Worm (Caenorhabditis elegans): Measurements from ENCODE around the gene B0457.4.

B0457.4 gene

ce11 chrII:8899357-8899748 lies 12.5 kb downstream of the B0457.4 start:
- TF ChIP-seq nhr-237 (tag; optimal IDR thresholded peaks at IDR 0.05) (no peak), zag-1 (tag; optimal IDR thresholded peaks at IDR 0.05) (no peak), elt-1 (tag; optimal IDR thresholded peaks at IDR 0.05) (no peak), jun-1 (tag; optimal IDR thresholded peaks at IDR 0.05) (no peak), ceh-82 (tag; optimal IDR thresholded peaks at IDR 0.05) (no peak), ceh-28 (tag; optimal IDR thresholded peaks at IDR 0.05) (no peak), fkh-2 (tag; optimal IDR thresholded peaks at IDR 0.05) (no peak), nhr-67 (tag; optimal IDR thresholded peaks at IDR 0.05) (no peak), nhr-23 (tag; optimal IDR thresholded peaks at IDR 0.05) (no peak), hmg-11 (tag; optimal IDR thresholded peaks at IDR 0.05) (no peak), ztf-11 (tag; optimal IDR thresholded peaks at IDR 0.05) (no peak), lin-39 (tag; optimal IDR thresholded peaks at IDR 0.05) (no peak), lin-15B (tag; optimal IDR thresholded peaks at IDR 0.05) (no peak), unc-39 (tag; optimal IDR thresholded peaks at IDR 0.05) (no peak), elt-2 (tag; optimal IDR thresholded peaks at IDR 0.05) (no peak), nhr-12 (tag; optimal IDR thresholded peaks at IDR 0.05) (no peak), elt-3 (tag; optimal IDR thresholded peaks at IDR 0.05) (no peak)

ce11 chrII:8898582-8899356 lies 13.1 kb downstream of the B0457.4 start:
- TF ChIP-seq ceh-82 (tag; optimal IDR thresholded peaks at IDR 0.05) (no peak), fkh-2 (tag; optimal IDR thresholded peaks at IDR 0.05) (no peak), egl-27 (tag; optimal IDR thresholded peaks at IDR 0.05) (no peak), nhr-28 (tag; optimal IDR thresholded peaks at IDR 0.05) (no peak), sea-2 (GFP tag; optimal IDR thresholded peaks at IDR 0.05) (no peak), unc-62 (GFP tag; optimal IDR thresholded peaks at IDR 0.05) (no peak), elt-2 (tag; optimal IDR thresholded peaks at IDR 0.05) (no peak), fos-1 (tag; optimal IDR thresholded peaks at IDR 0.05) (no peak), pha-4 (tag; optimal IDR thresholded peaks at IDR 0.05) (no peak), nhr-43 (tag; optimal IDR thresholded peaks at IDR 0.05; ENCODE audit: poor library complexity, severe bottlenecking) (no peak), mml-1 (tag; optimal IDR thresholded peaks at IDR 0.05) (no peak), lin-39 (tag; optimal IDR thresholded peaks at IDR 0.05) (no peak), elt-1 (tag; optimal IDR thresholded peaks at IDR 0.05) (no peak), nhr-76 (tag; optimal IDR thresholded peaks at IDR 0.05) (no peak), unc-39 (tag; optimal IDR thresholded peaks at IDR 0.05) (no peak), hmg-11 (tag; optimal IDR thresholded peaks at IDR 0.05) (no peak), nfya-1 (tag; optimal IDR thresholded peaks at IDR 0.05; ENCODE audit: insufficient read depth) (no peak), fkh-10 (GFP tag; optimal IDR thresholded peaks at IDR 0.05) (no peak), pqm-1 (tag; optimal IDR thresholded peaks at IDR 0.05) (no peak)

ce11 chrII:8897244-8897643 lies 14.6 kb downstream of the B0457.4 start:
- TF ChIP-seq aly-2 (tag; optimal IDR thresholded peaks at IDR 0.05) (no peak), nhr-76 (tag; optimal IDR thresholded peaks at IDR 0.05) (no peak), lin-39 (tag; optimal IDR thresholded peaks at IDR 0.05) (no peak), lsy-12 (tag; optimal IDR thresholded peaks at IDR 0.05) (no peak), ceh-16 (tag; optimal IDR thresholded peaks at IDR 0.05) (no peak), jun-1 (tag; optimal IDR thresholded peaks at IDR 0.05) (no peak), nfya-1 (tag; optimal IDR thresholded peaks at IDR 0.05; ENCODE audit: insufficient read depth) (no peak), pha-4 (tag; optimal IDR thresholded peaks at IDR 0.05) (no peak), fos-1 (tag; optimal IDR thresholded peaks at IDR 0.05) (no peak), unc-62 (GFP tag; optimal IDR thresholded peaks at IDR 0.05) (no peak), ceh-82 (tag; optimal IDR thresholded peaks at IDR 0.05) (no peak)

ce11 chrII:8896541-8896940 lies 15.3 kb downstream of the B0457.4 start, which contains the start of gene lat-1:
Gene lat-1, plus strand, starts transcription at chrII:8896841.
- no peak for TF ChIP-seq eor-1 (tag; optimal IDR thresholded peaks at IDR 0.05)
- TF ChIP-seq nhr-43 (tag; optimal IDR thresholded peaks at IDR 0.05; ENCODE audit: poor library complexity, severe bottlenecking): no peak
- TF ChIP-seq unc-39 (tag; optimal IDR thresholded peaks at IDR 0.05): no peak
- TF ChIP-seq skn-1 (tag; optimal IDR thresholded peaks at IDR 0.05): no peak
- no peak for TF ChIP-seq nhr-67 (tag; optimal IDR thresholded peaks at IDR 0.05)
- no peak for TF ChIP-seq mml-1 (tag; optimal IDR thresholded peaks at IDR 0.05)
- no peak for TF ChIP-seq snpc-4 (tag; optimal IDR thresholded peaks at IDR 0.05)
- TF ChIP-seq mdl-1 (tag; optimal IDR thresholded peaks at IDR 0.05): no peak
- TF ChIP-seq nhr-237 (tag; optimal IDR thresholded peaks at IDR 0.05): no peak
- TF ChIP-seq nhr-28 (tag; optimal IDR thresholded peaks at IDR 0.05): no peak
- no peak for TF ChIP-seq fkh-2 (tag; optimal IDR thresholded peaks at IDR 0.05)
